Fruit fly (Drosophila melanogaster) whole organism: ENCODE data around the gene spartin.

ENCODE experiments used
- pan ChIP-seq: fragments of >200 bp; optimal IDR thresholded peaks from 2 replicates; lab custom pipeline; 2017
- psq ChIP-seq: fragments of >200 bp; optimal IDR thresholded peaks from 2 replicates; lab custom pipeline; 2017

DNA sequence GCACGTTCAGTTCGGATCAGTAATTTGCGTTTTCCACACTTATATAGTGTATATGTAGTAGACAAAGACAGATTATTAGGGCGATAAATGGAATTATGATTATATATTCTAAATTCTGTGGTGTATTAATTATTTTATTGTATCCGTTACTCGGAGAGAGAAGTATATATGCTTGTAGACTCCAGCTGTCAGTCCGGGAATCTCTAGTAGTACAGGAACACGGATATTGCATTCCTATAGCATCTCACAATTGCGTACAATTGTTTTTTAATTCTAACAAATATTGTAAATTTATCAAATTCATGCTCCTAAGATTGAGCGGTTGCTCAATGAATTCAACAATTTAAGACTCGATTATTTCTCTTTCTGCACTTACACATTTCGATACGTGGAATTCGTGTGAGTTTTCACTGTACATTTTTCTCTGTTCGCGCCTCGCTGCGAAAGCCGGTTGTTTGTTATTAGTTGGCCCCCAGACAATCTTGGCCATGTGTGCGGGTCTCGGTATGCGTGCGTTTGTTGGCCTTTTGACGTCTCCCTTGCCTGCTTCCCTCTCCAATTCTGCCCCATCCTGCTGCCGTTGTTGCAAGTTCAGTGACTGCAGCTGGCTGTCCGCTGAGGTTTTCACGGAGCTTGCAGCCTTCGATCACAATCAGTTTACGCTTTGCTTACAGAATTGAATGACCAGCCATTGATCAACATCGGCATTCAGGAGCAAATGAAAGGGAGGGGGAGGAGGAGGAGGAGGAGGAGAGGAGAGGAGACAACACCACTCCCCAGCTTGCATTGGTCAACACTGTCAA is 13.0 kb downstream of the spartin start:
- TF ChIP-seq pan = no peak
- no peak for TF ChIP-seq psq (lab: Kevin White, UChicago)
